Fruit fly (Drosophila melanogaster) whole organism, embryonic: ENCODE data around the gene MCTS1.

Experiments used
- Adf1 ChIP-seq: fragments of 200-800 bp; sonication (Bioruptor generic); IDR thresholded peaks from 2 replicates; pipeline ENCODE4 v1.3.6; 2022; ENCODE audit warnings: missing biosample characterization, missing genetic modification characterization
- CG10654 ChIP-seq: fragments of 200-800 bp; sonication (Bioruptor generic); optimal IDR thresholded peaks from 2 replicates; lab custom pipeline; 2016; ENCODE audit warnings: missing biosample characterization, missing genetic modification characterization
- CG11723 ChIP-seq: fragments of 200-800 bp; sonication (Bioruptor generic); optimal IDR thresholded peaks from 2 replicates; lab custom pipeline; 2017; ENCODE audit warnings: missing biosample characterization, mild to moderate bottlenecking, missing genetic modification characterization
- CG12299 ChIP-seq: fragments of 200-800 bp; sonication (Bioruptor generic); optimal IDR thresholded peaks from 2 replicates; lab custom pipeline; 2018; ENCODE audit warnings: missing biosample characterization, mild to moderate bottlenecking, missing genetic modification characterization
- CG12391 ChIP-seq: fragments of 200-800 bp; sonication (Bioruptor generic); optimal IDR thresholded peaks from 3 replicates; lab custom pipeline; 2018; ENCODE audit warnings: missing biosample characterization, mild to moderate bottlenecking, missing genetic modification characterization, moderate library complexity
- CG14710 ChIP-seq: fragments of 200-800 bp; sonication (Bioruptor generic); optimal IDR thresholded peaks from 3 replicates; lab custom pipeline; 2019; ENCODE audit warnings: missing biosample characterization, mild to moderate bottlenecking, missing genetic modification characterization, moderate library complexity
- CG31441 ChIP-seq: fragments of 200-800 bp; sonication (Bioruptor generic); IDR thresholded peaks from 2 replicates; pipeline ENCODE4 v1.3.6; 2022; ENCODE audit warnings: missing biosample characterization, missing genetic modification characterization
- CG4282 ChIP-seq: fragments of 200-800 bp; sonication (Bioruptor generic); optimal IDR thresholded peaks from 2 replicates; lab custom pipeline; 2016; ENCODE audit warnings: missing biosample characterization, missing genetic modification characterization
- CG7839 ChIP-seq: fragments of 200-800 bp; sonication (Bioruptor generic); optimal IDR thresholded peaks from 3 replicates; lab custom pipeline; 2018; ENCODE audit warnings: missing biosample characterization, mild to moderate bottlenecking, missing genetic modification characterization, moderate library complexity
- CG7987 ChIP-seq: fragments of 200-800 bp; sonication (Bioruptor generic); optimal IDR thresholded peaks from 2 replicates; lab custom pipeline; 2018; ENCODE audit warnings: missing biosample characterization, mild to moderate bottlenecking, missing genetic modification characterization, moderate library complexity
- CG8290 ChIP-seq, 3 experiments: fragments of 200-800 bp; sonication (Bioruptor generic); optimal IDR thresholded peaks; 2 replicates each; lab custom pipeline; 2016 to 2019; ENCODE audit warnings: missing biosample characterization in 3 of 3, missing genetic modification characterization in 3 of 3, mild to moderate bottlenecking in 2 of 3, moderate library complexity in 1 of 3
- CG8944 ChIP-seq: fragments of 200-800 bp; sonication (Bioruptor generic); optimal IDR thresholded peaks from 3 replicates; lab custom pipeline; 2016; ENCODE audit warnings: missing biosample characterization, missing genetic modification characterization
- D19B ChIP-seq: fragments of 200-800 bp; sonication (Bioruptor generic); optimal IDR thresholded peaks from 2 replicates; lab custom pipeline; 2017; ENCODE audit warnings: missing biosample characterization, mild to moderate bottlenecking, missing genetic modification characterization
- Dref ChIP-seq: fragments of 200-800 bp; sonication (Bioruptor generic); IDR thresholded peaks from 2 replicates; pipeline ENCODE4 v1.3.6; 2022; ENCODE audit warnings: missing biosample characterization, missing genetic modification characterization
- HLH3B ChIP-seq: fragments of 200-800 bp; sonication (Bioruptor generic); IDR thresholded peaks from 2 replicates; pipeline ENCODE4 v1.3.6; 2022; ENCODE audit warnings: missing biosample characterization, missing genetic modification characterization
- Hr51 ChIP-seq, 2 experiments: fragments of 200-800 bp; sonication (Bioruptor generic); optimal IDR thresholded peaks; 2 replicates in 1 of 2; 3 replicates in 1 of 2; lab custom pipeline; 2016 to 2018; ENCODE audit warnings: missing biosample characterization in 2 of 2, missing genetic modification characterization in 2 of 2, mild to moderate bottlenecking in 1 of 2, moderate library complexity in 1 of 2
- Med ChIP-seq: fragments of 200-800 bp; sonication (Bioruptor generic); peaks from one replicate; lab custom pipeline; 2016; ENCODE audit warnings: missing biosample characterization, missing genetic modification characterization, mild to moderate bottlenecking, inconsistent platforms, moderate library complexity
- Optix ChIP-seq: fragments of 200-800 bp; sonication (Bioruptor generic); IDR thresholded peaks from 3 replicates; pipeline ENCODE4 v1.3.6; 2022; ENCODE audit warnings: missing biosample characterization, missing genetic modification characterization
- PHDP ChIP-seq: fragments of 200-800 bp; sonication (Bioruptor generic); optimal IDR thresholded peaks from 3 replicates; lab custom pipeline; 2018; ENCODE audit warnings: missing biosample characterization, mild to moderate bottlenecking, missing genetic modification characterization, moderate library complexity
- Rx ChIP-seq: fragments of 200-800 bp; sonication (Bioruptor generic); IDR thresholded peaks from 2 replicates; pipeline ENCODE4 v1.3.6; 2022; ENCODE audit warnings: missing biosample characterization, missing genetic modification characterization
- Sry-β ChIP-seq: fragments of 200-800 bp; sonication (Bioruptor generic); optimal IDR thresholded peaks from 2 replicates; lab custom pipeline; 2018; ENCODE audit warnings: missing biosample characterization, mild to moderate bottlenecking, missing genetic modification characterization, moderate library complexity
- ci ChIP-seq: fragments of 200-800 bp; sonication (Bioruptor generic); IDR thresholded peaks from 3 replicates; pipeline ENCODE4 v1.3.6; 2022; ENCODE audit warnings: missing biosample characterization, missing genetic modification characterization
- crol ChIP-seq: fragments of 200-800 bp; sonication (Bioruptor generic); IDR thresholded peaks from 2 replicates; pipeline ENCODE4 v1.3.6; 2022; ENCODE audit warnings: missing biosample characterization, missing genetic modification characterization
- ewg ChIP-seq: fragments of 200-800 bp; sonication (Bioruptor generic); optimal IDR thresholded peaks from 3 replicates; lab custom pipeline; 2017; ENCODE audit warnings: mild to moderate bottlenecking, missing biosample characterization, missing genetic modification reagents, missing genetic modification characterization
- gsb ChIP-seq: fragments of 200-800 bp; sonication (Bioruptor generic); IDR thresholded peaks from 2 replicates; pipeline ENCODE4 v1.3.6; 2022; ENCODE audit warnings: missing biosample characterization, missing genetic modification characterization
- pzg ChIP-seq: fragments of 200-800 bp; sonication (Bioruptor generic); optimal IDR thresholded peaks from 3 replicates; lab custom pipeline; 2018; ENCODE audit warnings: missing biosample characterization, mild to moderate bottlenecking, missing genetic modification characterization, moderate library complexity
- scrt ChIP-seq: fragments of 200-800 bp; sonication (Bioruptor generic); optimal IDR thresholded peaks from 2 replicates; lab custom pipeline; 2018; ENCODE audit warnings: missing biosample characterization, mild to moderate bottlenecking, missing genetic modification characterization, moderate library complexity
- sens-2 ChIP-seq: fragments of 200-800 bp; sonication (Bioruptor generic); IDR thresholded peaks from 2 replicates; pipeline ENCODE4 v1.3.6; 2022; ENCODE audit warnings: missing biosample characterization, missing genetic modification characterization
- seq ChIP-seq: fragments of 200-800 bp; sonication (Bioruptor generic); IDR thresholded peaks from 2 replicates; pipeline ENCODE4 v1.3.6; 2022; ENCODE audit warnings: missing biosample characterization, missing genetic modification characterization
- sim ChIP-seq: fragments of 200-800 bp; sonication (Bioruptor generic); IDR thresholded peaks from 2 replicates; pipeline ENCODE4 v1.3.6; 2022; ENCODE audit warnings: missing biosample characterization, missing genetic modification characterization
- tgo ChIP-seq: fragments of 200-800 bp; sonication (Bioruptor generic); IDR thresholded peaks from 3 replicates; pipeline ENCODE4 v1.3.6; 2022; ENCODE audit warnings: missing biosample characterization, missing genetic modification characterization

MCTS1 gene

DNA sequence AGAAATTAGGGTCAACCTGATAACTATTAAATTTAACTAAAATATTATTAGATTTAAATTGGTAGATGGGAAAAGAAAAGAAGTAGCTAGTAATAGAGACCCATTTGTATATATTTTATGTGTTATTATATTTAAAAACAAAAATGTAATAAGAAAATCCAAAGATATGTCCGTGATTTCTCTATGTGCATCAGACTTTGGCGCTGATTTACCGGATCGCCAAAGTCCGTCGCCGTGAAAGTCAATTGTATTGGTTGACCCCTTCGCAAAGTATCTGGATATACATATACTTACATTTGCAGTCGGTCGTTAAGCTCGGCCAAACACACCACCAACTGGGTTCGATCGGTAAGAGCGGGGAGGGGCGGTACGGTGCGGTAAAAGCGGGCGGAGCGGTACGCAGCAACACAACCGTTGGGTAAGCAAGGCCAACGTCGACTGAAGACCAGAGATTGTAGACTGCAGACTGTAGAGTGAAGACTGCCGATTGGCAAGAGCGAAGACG, 39.4 kb downstream of the MCTS1 start (continued):
- TF ChIP-seq CG12299, result peak; percentile 2
- peak; percentile 30 for TF ChIP-seq Med
- TF ChIP-seq Hr51 (GFP tag; optimal IDR thresholded peaks at IDR 0.05; lab: Kevin White, UChicago), result peak in 1 of 2 experiments; percentile 66
- peak; percentile 15; the same call in 1 of the 2 replicates for TF ChIP-seq HLH3B (GFP tag; lab: Robert Waterston, UW)
- TF ChIP-seq PHDP (tag; lab: Kevin White, UChicago), result peak; percentile 49
- no peak for TF ChIP-seq Optix (GFP tag; lab: Robert Waterston, UW)
- peak; percentile 59 for TF ChIP-seq CG12391 (tag; lab: Kevin White, UChicago)
- peak; percentile 84 for TF ChIP-seq crol (GFP tag; lab: Robert Waterston, UW)
- peak; percentile 68 for TF ChIP-seq CG31441 (GFP tag; lab: Robert Waterston, UW)
- no peak for TF ChIP-seq CG4282 (GFP tag; lab: Kevin White, UChicago)
- no peak for TF ChIP-seq Dref
- TF ChIP-seq CG7839 (tag; lab: Kevin White, UChicago), result peak; percentile 27
- no peak for TF ChIP-seq tgo (GFP tag; lab: Robert Waterston, UW)
- TF ChIP-seq CG14710, result peak; percentile 3

DNA sequence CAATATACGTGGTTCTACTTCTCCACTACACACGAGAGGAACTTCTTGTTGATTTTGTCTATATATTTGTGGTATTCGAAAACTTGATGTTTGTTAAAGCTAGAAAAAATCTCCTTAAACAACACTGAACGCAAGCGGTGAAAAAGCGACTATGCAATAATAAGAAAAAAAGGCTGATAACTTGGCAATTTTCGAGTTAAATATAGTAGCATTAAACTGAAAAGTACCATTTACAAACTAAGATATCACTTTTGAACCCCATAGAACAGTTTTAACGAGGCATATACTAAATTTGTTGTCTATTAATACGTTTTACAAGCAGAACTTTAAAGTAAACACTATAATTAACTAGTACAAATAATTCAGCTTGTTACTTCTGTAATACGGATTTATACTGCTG, 40.0 kb downstream of the MCTS1 start, which contains the start of gene CG4666:
Gene CG4666 (minus strand): TSS at position 101 of the 400 bp plus-strand sequence.
- no peak for TF ChIP-seq gsb (GFP tag; lab: Robert Waterston, UW)
- TF ChIP-seq Sry-β (GFP tag; lab: Kevin White, UChicago), result peak; percentile 54
- no peak for TF ChIP-seq CG7987

DNA sequence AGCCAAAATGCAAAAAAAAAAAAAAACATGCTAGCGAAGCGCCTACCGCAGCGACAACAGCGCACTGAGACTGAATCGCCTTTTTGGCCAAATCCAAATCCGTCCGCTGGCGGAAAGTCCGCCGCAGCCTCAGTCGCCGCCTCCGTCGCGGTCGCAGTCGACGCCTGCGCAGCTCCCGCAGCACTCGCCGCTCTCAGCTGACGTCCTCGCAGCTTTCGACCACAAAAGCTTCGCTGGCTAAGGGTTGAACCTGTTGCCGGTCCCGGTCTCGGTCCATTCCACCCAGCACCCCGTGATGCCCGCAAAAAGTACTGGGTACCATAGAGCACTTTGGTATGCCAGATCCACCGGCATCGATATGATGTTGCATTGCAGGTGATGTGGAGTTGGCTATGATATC, 43.6 kb downstream of the MCTS1 start, which contains the start of gene CG4660:
Gene CG4660 (minus strand): TSS at position 77 of the 400 bp plus-strand sequence.
- TF ChIP-seq sim (GFP tag; lab: Robert Waterston, UW), result no peak
- TF ChIP-seq Med, result peak; percentile 45
- TF ChIP-seq Adf1, result peak; percentile 83
- peak; percentile 1 for TF ChIP-seq pzg (GFP tag; lab: Kevin White, UChicago)
- no peak for TF ChIP-seq CG8290 (GFP tag; optimal IDR thresholded peaks at IDR 0.05; lab: Kevin White, UChicago)
- no peak for TF ChIP-seq CG8290 (tag; optimal IDR thresholded peaks at IDR 0.05; lab: Kevin White, UChicago)
- TF ChIP-seq crol (GFP tag; lab: Robert Waterston, UW), result no peak
- peak; percentile 53; the same call in 1 of the 2 replicates for TF ChIP-seq seq (GFP tag; lab: Robert Waterston, UW)
- peak; percentile 82 for TF ChIP-seq ewg
- no peak for TF ChIP-seq Rx (GFP tag; lab: Robert Waterston, UW)
- TF ChIP-seq ci, result 0 out of 3 replicates have a peak, but pooled peaks have one; percentile 28
- TF ChIP-seq CG11723 (GFP tag; lab: Kevin White, UChicago), result no peak
- TF ChIP-seq sens-2 (GFP tag; lab: Robert Waterston, UW), result no peak
- TF ChIP-seq CG10654 (GFP tag; lab: Kevin White, UChicago), result no peak
- TF ChIP-seq CG8944 (GFP tag; lab: Kevin White, UChicago), result no peak
- peak; percentile 36 for TF ChIP-seq D19B (GFP tag; lab: Kevin White, UChicago)
- TF ChIP-seq CG12391 (tag; lab: Kevin White, UChicago), result no peak
- TF ChIP-seq scrt (GFP tag; lab: Kevin White, UChicago), result peak; percentile 99
- TF ChIP-seq, all 482 proteins: peak for 8
